Worm (Caenorhabditis elegans) whole organism, late embryonic: ENCODE measurements around the gene col-69.

ENCODE experiments used
- C08G9.2 ChIP-seq: sonication (generic microtip); optimal IDR thresholded peaks from 2 replicates; lab custom pipeline; 2016; ENCODE audit warnings: mild to moderate bottlenecking, missing genetic modification characterization, moderate library complexity, missing compliant biosample characterization
- C38D4.7 ChIP-seq: fragments of 200-800 bp; sonication (Bioruptor generic); optimal IDR thresholded peaks from 2 replicates; lab custom pipeline; 2018; ENCODE audit warnings: mild to moderate bottlenecking, missing genetic modification characterization, moderate library complexity, missing compliant biosample characterization
- F13H6.1 ChIP-seq: sonication (generic microtip); optimal IDR thresholded peaks from 2 replicates; lab custom pipeline; 2016; ENCODE audit warnings: missing genetic modification characterization, missing compliant biosample characterization
- K02D7.2 ChIP-seq: sonication (generic microtip); optimal IDR thresholded peaks from 2 replicates; lab custom pipeline; 2017; ENCODE audit warnings: mild to moderate bottlenecking, missing genetic modification characterization, missing compliant biosample characterization
- K09A11.1 ChIP-seq: sonication (generic microtip); optimal IDR thresholded peaks from 2 replicates; lab custom pipeline; 2017; ENCODE audit warnings: antibody characterized with exemption, mild to moderate bottlenecking, missing genetic modification characterization, missing compliant biosample characterization; ENCODE audit not compliant: insufficient read depth
- Y22D7AL.16 ChIP-seq: sonication (generic microtip); optimal IDR thresholded peaks from 2 replicates; lab custom pipeline; 2016; ENCODE audit warnings: missing genetic modification characterization, missing compliant biosample characterization
- ahr-1 ChIP-seq: sonication (generic microtip); optimal IDR thresholded peaks from 2 replicates; lab custom pipeline; 2016; ENCODE audit warnings: missing genetic modification characterization, missing compliant biosample characterization
- ama-1 ChIP-seq: fragments of 150-350 bp; optimal IDR thresholded peaks from 2 replicates; lab custom pipeline; 2014
- ceh-14 ChIP-seq: sonication (generic microtip); optimal IDR thresholded peaks from 2 replicates; lab custom pipeline; 2016; ENCODE audit warnings: missing genotype, missing genetic modification characterization, missing compliant biosample characterization
- ceh-2 ChIP-seq: sonication (generic microtip); optimal IDR thresholded peaks from 2 replicates; lab custom pipeline; 2016; ENCODE audit warnings: missing genotype, missing genetic modification characterization, missing compliant biosample characterization
- ceh-24 ChIP-seq: sonication (generic microtip); optimal IDR thresholded peaks from 2 replicates; lab custom pipeline; 2016; ENCODE audit warnings: mild to moderate bottlenecking, missing genetic modification characterization, missing compliant biosample characterization
- ceh-31 ChIP-seq: sonication (generic microtip); optimal IDR thresholded peaks from 2 replicates; lab custom pipeline; 2016; ENCODE audit warnings: missing genetic modification characterization, missing compliant biosample characterization
- ceh-45 ChIP-seq: fragments of 200-800 bp; sonication (Bioruptor generic); IDR thresholded peaks from 2 replicates; pipeline ENCODE4 v1.3.6; 2022; ENCODE audit warnings: missing genetic modification reagents, missing genetic modification characterization, missing compliant biosample characterization
- ceh-48 ChIP-seq: sonication (generic microtip); optimal IDR thresholded peaks from 2 replicates; lab custom pipeline; 2016; ENCODE audit warnings: missing genetic modification characterization, inconsistent platforms, missing compliant biosample characterization
- che-1 ChIP-seq: sonication (generic microtip); optimal IDR thresholded peaks from 2 replicates; lab custom pipeline; 2016; ENCODE audit warnings: mild to moderate bottlenecking, missing genetic modification characterization, missing compliant biosample characterization
- dmd-4 ChIP-seq: sonication (generic microtip); optimal IDR thresholded peaks from 2 replicates; lab custom pipeline; 2016; ENCODE audit warnings: borderline replicate concordance, missing genetic modification characterization, missing compliant biosample characterization
- dve-1 ChIP-seq: sonication (generic microtip); optimal IDR thresholded peaks from 2 replicates; lab custom pipeline; 2017; ENCODE audit warnings: antibody characterized with exemption, mild to moderate bottlenecking, missing genetic modification characterization, missing compliant biosample characterization
- elt-2 ChIP-seq: sonication (generic microtip); optimal IDR thresholded peaks from 2 replicates; lab custom pipeline; 2016; ENCODE audit warnings: missing genetic modification reagents, missing genetic modification characterization, missing compliant biosample characterization
- elt-4 ChIP-seq: sonication (generic microtip); optimal IDR thresholded peaks from 2 replicates; lab custom pipeline; 2016; ENCODE audit warnings: missing genetic modification characterization, missing compliant biosample characterization
- eyg-1 ChIP-seq: sonication (generic microtip); optimal IDR thresholded peaks from 2 replicates; lab custom pipeline; 2016; ENCODE audit warnings: missing genotype, missing genetic modification characterization, missing compliant biosample characterization
- fax-1 ChIP-seq: sonication (generic microtip); optimal IDR thresholded peaks from 2 replicates; lab custom pipeline; 2016; ENCODE audit warnings: missing genotype, missing genetic modification characterization, missing compliant biosample characterization
- fkh-6 ChIP-seq: sonication (generic microtip); optimal IDR thresholded peaks from 2 replicates; lab custom pipeline; 2016; ENCODE audit warnings: missing genetic modification characterization, missing compliant biosample characterization
- gmeb-2 ChIP-seq: sonication (generic microtip); optimal IDR thresholded peaks from 2 replicates; lab custom pipeline; 2016; ENCODE audit warnings: missing genetic modification characterization, inconsistent platforms, missing compliant biosample characterization
- hlh-13 ChIP-seq: fragments of 200-800 bp; sonication (Bioruptor generic); optimal IDR thresholded peaks from 2 replicates; lab custom pipeline; 2018; ENCODE audit warnings: mild to moderate bottlenecking, missing genetic modification characterization, missing compliant biosample characterization
- hlh-15 ChIP-seq: sonication (generic microtip); optimal IDR thresholded peaks from 2 replicates; lab custom pipeline; 2016; ENCODE audit warnings: missing genetic modification characterization, missing compliant biosample characterization
- hlh-30 ChIP-seq: sonication (generic microtip); optimal IDR thresholded peaks from 2 replicates; lab custom pipeline; 2017; ENCODE audit warnings: antibody characterized with exemption, missing genetic modification characterization, missing compliant biosample characterization; ENCODE audit not compliant: insufficient read depth
- hlh-6 ChIP-seq: sonication (generic microtip); optimal IDR thresholded peaks from 2 replicates; lab custom pipeline; 2016; ENCODE audit warnings: missing genotype, missing genetic modification characterization, missing compliant biosample characterization
- hlh-8 ChIP-seq: sonication (generic microtip); optimal IDR thresholded peaks from 2 replicates; lab custom pipeline; 2016; ENCODE audit warnings: missing genotype, missing genetic modification characterization, missing compliant biosample characterization
- lin-11 ChIP-seq: fragments of 200-800 bp; sonication (Bioruptor generic); optimal IDR thresholded peaks from 2 replicates; lab custom pipeline; 2018; ENCODE audit warnings: mild to moderate bottlenecking, missing genetic modification characterization, missing compliant biosample characterization
- madf-2 ChIP-seq: sonication (generic microtip); optimal IDR thresholded peaks from 2 replicates; lab custom pipeline; 2017; ENCODE audit warnings: missing genetic modification characterization, missing compliant biosample characterization
- nfya-1 ChIP-seq: sonication (generic microtip); optimal IDR thresholded peaks from 2 replicates; lab custom pipeline; 2017; ENCODE audit warnings: missing genetic modification characterization, mild to moderate bottlenecking, missing compliant biosample characterization, antibody characterized with exemption, moderate library complexity
- nhr-11 ChIP-seq: fragments of 150-350 bp; optimal IDR thresholded peaks from 2 replicates; lab custom pipeline; 2014; ENCODE audit warnings: missing biosample characterization, missing genetic modification characterization
- npax-4 ChIP-seq: sonication (generic microtip); optimal IDR thresholded peaks from 2 replicates; lab custom pipeline; 2016; ENCODE audit warnings: missing genetic modification characterization, missing compliant biosample characterization
- odd-2 ChIP-seq: sonication (generic microtip); optimal IDR thresholded peaks from 2 replicates; lab custom pipeline; 2017; ENCODE audit warnings: antibody characterized with exemption, mild to moderate bottlenecking, missing genetic modification characterization, missing compliant biosample characterization
- pat-9 ChIP-seq: fragments of 200-800 bp; sonication (Bioruptor generic); optimal IDR thresholded peaks from 2 replicates; lab custom pipeline; 2018; ENCODE audit warnings: mild to moderate bottlenecking, missing genetic modification characterization, moderate library complexity, missing compliant biosample characterization
- pax-1 ChIP-seq: fragments of 150-350 bp; optimal IDR thresholded peaks from 2 replicates; lab custom pipeline; 2014; ENCODE audit warnings: missing biosample characterization, missing genetic modification characterization
- pqm-1 ChIP-seq: sonication (generic microtip); optimal IDR thresholded peaks from 2 replicates; lab custom pipeline; 2016; ENCODE audit warnings: missing genetic modification characterization, missing compliant biosample characterization
- ref-2 ChIP-seq: sonication (generic microtip); optimal IDR thresholded peaks from 2 replicates; lab custom pipeline; 2016; ENCODE audit warnings: missing genetic modification characterization, missing compliant biosample characterization
- sdc-2 ChIP-seq: sonication (generic microtip); optimal IDR thresholded peaks from 2 replicates; lab custom pipeline; 2016; ENCODE audit warnings: missing genotype, missing genetic modification characterization, missing compliant biosample characterization
- sox-4 ChIP-seq: sonication (generic microtip); optimal IDR thresholded peaks from 2 replicates; lab custom pipeline; 2017; ENCODE audit warnings: mild to moderate bottlenecking, missing genetic modification characterization, inconsistent platforms, missing compliant biosample characterization
- syd-9 ChIP-seq: sonication (generic microtip); optimal IDR thresholded peaks from 2 replicates; lab custom pipeline; 2016; ENCODE audit warnings: mild to moderate bottlenecking, missing genetic modification characterization, moderate library complexity, missing compliant biosample characterization
- tbx-2 ChIP-seq: sonication (generic microtip); optimal IDR thresholded peaks from 2 replicates; lab custom pipeline; 2016; ENCODE audit warnings: missing genetic modification characterization, missing compliant biosample characterization
- tbx-7 ChIP-seq: sonication (generic microtip); optimal IDR thresholded peaks from 2 replicates; lab custom pipeline; 2016; ENCODE audit warnings: missing genotype, missing genetic modification characterization, missing compliant biosample characterization
- ttx-3 ChIP-seq: sonication (generic microtip); optimal IDR thresholded peaks from 2 replicates; lab custom pipeline; 2016; ENCODE audit warnings: missing genetic modification reagents, missing genetic modification characterization, missing compliant biosample characterization
- unc-42 ChIP-seq: sonication (generic microtip); optimal IDR thresholded peaks from 2 replicates; lab custom pipeline; 2016; ENCODE audit warnings: missing genotype, missing genetic modification characterization, missing compliant biosample characterization
- unc-86 ChIP-seq: sonication (generic microtip); optimal IDR thresholded peaks from 2 replicates; lab custom pipeline; 2016; ENCODE audit warnings: missing genetic modification characterization, missing compliant biosample characterization
- zip-5 ChIP-seq: sonication (generic microtip); optimal IDR thresholded peaks from 2 replicates; lab custom pipeline; 2016; ENCODE audit warnings: missing genetic modification characterization, missing compliant biosample characterization
- ztf-16 ChIP-seq: sonication (generic microtip); optimal IDR thresholded peaks from 2 replicates; lab custom pipeline; 2017; ENCODE audit warnings: missing genetic modification characterization, missing compliant biosample characterization

Gene col-69

ce11 chrII:263563-263962 is 42.0 kb downstream of the col-69 start, which contains the start of gene scc-2:
scc-2 (minus strand) TSS chrII:263663.
- TF ChIP-seq ttx-3 (tag; lab: Kevin White, UChicago), result no peak
- no peak for TF ChIP-seq eyg-1 (tag; lab: Kevin White, UChicago)
- no peak for TF ChIP-seq ahr-1 (tag; lab: Kevin White, UChicago)
- TF ChIP-seq hlh-30, result no peak
- no peak for TF ChIP-seq odd-2 (tag; lab: Kevin White, UChicago)

ce11 chrII:257519-257918 is 48.0 kb downstream of the col-69 start, which contains the start of gene cat-2:
cat-2 (plus strand) TSS chrII:257819.
- no peak for TF ChIP-seq hlh-15
- TF ChIP-seq tbx-7 (tag; lab: Kevin White, UChicago), result no peak

- TF ChIP-seq ztf-16 (tag; lab: Kevin White, UChicago) (peak; percentile 79), hlh-13 (GFP tag; lab: Kevin White, UChicago) (peak; percentile 25), npax-4 (peak; percentile 43), syd-9 (tag; lab: Kevin White, UChicago) (peak; percentile 26), unc-86 (tag; lab: Kevin White, UChicago) (peak; percentile 83), Y22D7AL.16 (tag; lab: Kevin White, UChicago) (peak; percentile 50), elt-4 (no peak), C38D4.7 (GFP tag; lab: Kevin White, UChicago) (peak; percentile 26), hlh-6 (tag; lab: Kevin White, UChicago) (peak; percentile 81), gmeb-2 (tag; lab: Kevin White, UChicago) (peak; percentile 63), K02D7.2 (tag; lab: Kevin White, UChicago) (peak; percentile 46), unc-42 (tag; lab: Kevin White, UChicago) (peak; percentile 99), K09A11.1 (tag; lab: Kevin White, UChicago) (peak; percentile 67), ceh-24 (tag; lab: Kevin White, UChicago) (peak; percentile 62), che-1 (peak; percentile 55), zip-5 (tag; lab: Kevin White, UChicago) (peak; percentile 63), ama-1 (lab: Kevin White, UChicago) (no peak), pax-1 (peak; percentile 48), nhr-11 (tag; lab: Kevin White, UChicago) (no peak), eyg-1 (tag; lab: Kevin White, UChicago) (peak; percentile 76), pqm-1 (peak; percentile 92), odd-2 (tag; lab: Kevin White, UChicago) (peak; percentile 32), ceh-31 (peak; percentile 92), ceh-45 (GFP tag; lab: Robert Waterston, UW) (0 out of 2 replicates have a peak, but pooled peaks have one; percentile 45), elt-2 (peak; percentile 89), sdc-2 (peak; percentile 65), ceh-14 (tag; lab: Kevin White, UChicago) (peak; percentile 86), nfya-1 (tag; lab: Kevin White, UChicago) (peak; percentile 93), madf-2 (tag; lab: Kevin White, UChicago) (peak; percentile 66), hlh-30 (peak; percentile 10), fkh-6 (tag; lab: Kevin White, UChicago) (peak; percentile 53), ref-2 (tag; lab: Kevin White, UChicago) (peak; percentile 90), dmd-4 (tag; lab: Kevin White, UChicago) (peak; percentile 80), ttx-3 (tag; lab: Kevin White, UChicago) (peak; percentile 72), F13H6.1 (tag; lab: Kevin White, UChicago) (peak; percentile 73), lin-11 (tag; lab: Kevin White, UChicago) (peak; percentile 59), pat-9 (peak; percentile 76), hlh-8 (tag; lab: Kevin White, UChicago) (peak; percentile 77), hlh-15 (peak; percentile 66), ceh-2 (tag; lab: Kevin White, UChicago) (peak; percentile 82), ceh-48 (tag; lab: Kevin White, UChicago) (peak; percentile 97), sox-4 (tag; lab: Kevin White, UChicago) (peak; percentile 61), C08G9.2 (tag; lab: Kevin White, UChicago) (peak; percentile 87), fax-1 (peak; percentile 79), dve-1 (tag; lab: Kevin White, UChicago) (peak; percentile 42), tbx-2 (tag; lab: Kevin White, UChicago) (peak; percentile 93)
These were observed 50.4 kb downstream of the col-69 start for ce11 chrII:255124-255523.
